Fruit fly (Drosophila melanogaster) whole organism, embryonic: ENCODE measurements around the gene Vm26Aa.

Experiments used
- CG12219 ChIP-seq: fragments of 200-800 bp; sonication (Bioruptor generic); optimal IDR thresholded peaks from 3 replicates; lab custom pipeline; 2018; ENCODE audit warnings: missing biosample characterization, mild to moderate bottlenecking, missing genetic modification characterization
- CG12299 ChIP-seq: fragments of 200-800 bp; sonication (Bioruptor generic); optimal IDR thresholded peaks from 2 replicates; lab custom pipeline; 2018; ENCODE audit warnings: missing biosample characterization, mild to moderate bottlenecking, missing genetic modification characterization
- CG13424 ChIP-seq: fragments of 200-800 bp; sonication (Bioruptor generic); optimal IDR thresholded peaks from 2 replicates; lab custom pipeline; 2019; ENCODE audit warnings: missing biosample characterization, mild to moderate bottlenecking, missing genetic modification characterization, moderate library complexity
- CG14860 ChIP-seq: fragments of 200-800 bp; sonication (Bioruptor generic); IDR thresholded peaks from 3 replicates; pipeline ENCODE4 v1.3.6; 2022; ENCODE audit warnings: missing biosample characterization, missing genetic modification characterization; ENCODE audit not compliant: partially characterized antibody
- CG1529 ChIP-seq: fragments of 200-800 bp; sonication (Bioruptor generic); optimal IDR thresholded peaks from 3 replicates; lab custom pipeline; 2018; ENCODE audit warnings: missing biosample characterization, missing genetic modification characterization
- CG18262 ChIP-seq: fragments of 200-800 bp; optimal IDR thresholded peaks from 3 replicates; lab custom pipeline; 2019; ENCODE audit warnings: missing biosample characterization, mild to moderate bottlenecking, missing genetic modification characterization, moderate library complexity
- CG2678 ChIP-seq: fragments of 200-800 bp; sonication (Bioruptor generic); optimal IDR thresholded peaks from 3 replicates; lab custom pipeline; 2019; ENCODE audit warnings: missing biosample characterization, mild to moderate bottlenecking, missing genetic modification characterization, moderate library complexity
- CG2712 ChIP-seq: fragments of 200-800 bp; optimal IDR thresholded peaks from 3 replicates; lab custom pipeline; 2019; ENCODE audit warnings: missing biosample characterization, mild to moderate bottlenecking, missing genetic modification characterization, moderate library complexity
- CG32532 ChIP-seq: fragments of 200-800 bp; sonication (Bioruptor generic); IDR thresholded peaks from 2 replicates; pipeline ENCODE4 v1.3.6; 2022; ENCODE audit warnings: missing biosample characterization, missing genetic modification characterization
- CG33557 ChIP-seq: fragments of 200-800 bp; sonication (Bioruptor generic); optimal IDR thresholded peaks from 2 replicates; lab custom pipeline; 2019; ENCODE audit warnings: missing biosample characterization, mild to moderate bottlenecking, missing genetic modification characterization, moderate library complexity
- CG34376 ChIP-seq: fragments of 200-800 bp; sonication (Bioruptor generic); optimal IDR thresholded peaks from 2 replicates; lab custom pipeline; 2018; ENCODE audit warnings: missing biosample characterization, mild to moderate bottlenecking, missing genetic modification characterization
- CG3726 ChIP-seq: fragments of 200-800 bp; sonication (Bioruptor generic); IDR thresholded peaks from 3 replicates; pipeline ENCODE4, ENCODE4 v1.3.6; 2022; ENCODE audit warnings: missing biosample characterization, missing genetic modification characterization
- CG8281 ChIP-seq: fragments of 200-800 bp; sonication (Bioruptor generic); optimal IDR thresholded peaks from 2 replicates; lab custom pipeline; 2018; ENCODE audit warnings: missing biosample characterization, mild to moderate bottlenecking, missing genetic modification characterization, moderate library complexity
- CkIIα-i1 ChIP-seq: fragments of 200-800 bp; sonication (Bioruptor generic); IDR thresholded peaks from 2 replicates; pipeline ENCODE4 v1.3.6; 2022; ENCODE audit warnings: missing biosample characterization, missing genetic modification characterization
- CrebB ChIP-seq: fragments of 200-800 bp; sonication (Bioruptor generic); optimal IDR thresholded peaks from 3 replicates; lab custom pipeline; 2018; ENCODE audit warnings: missing biosample characterization, mild to moderate bottlenecking, missing genetic modification characterization
- D ChIP-seq, 2 experiments: fragments of 200-800 bp in 1 of 2; fragments of >200 bp in 1 of 2; sonication (Bioruptor generic) in 1 of 2; optimal IDR thresholded peaks; 2 replicates in 1 of 2; 3 replicates in 1 of 2; lab custom pipeline; 2017; ENCODE audit warnings: mild to moderate bottlenecking in 1 of 2, missing biosample characterization in 1 of 2, missing genetic modification characterization in 1 of 2, missing genetic modification reagents in 1 of 2
- Dek ChIP-seq: fragments of 200-800 bp; sonication (Bioruptor generic); optimal IDR thresholded peaks from 3 replicates; lab custom pipeline; 2019; ENCODE audit warnings: missing biosample characterization, mild to moderate bottlenecking, missing genetic modification characterization, moderate library complexity
- Dref ChIP-seq: fragments of 200-800 bp; sonication (Bioruptor generic); IDR thresholded peaks from 2 replicates; pipeline ENCODE4 v1.3.6; 2022; ENCODE audit warnings: missing biosample characterization, missing genetic modification characterization
- Elba2 ChIP-seq: fragments of 200-800 bp; sonication (Bioruptor generic); optimal IDR thresholded peaks from 3 replicates; lab custom pipeline; 2016; ENCODE audit warnings: missing biosample characterization, missing genetic modification characterization
- Fer2 ChIP-seq: fragments of 200-800 bp; sonication (Bioruptor generic); optimal IDR thresholded peaks from 2 replicates; lab custom pipeline; 2018; ENCODE audit warnings: missing biosample characterization, mild to moderate bottlenecking, missing genetic modification characterization, moderate library complexity
- HLH4C ChIP-seq: fragments of 200-800 bp; sonication (Bioruptor generic); IDR thresholded peaks from 3 replicates; pipeline ENCODE4 v1.3.6; 2022; ENCODE audit warnings: missing biosample characterization, missing genetic modification characterization; ENCODE audit not compliant: partially characterized antibody
- Hand ChIP-seq: fragments of 200-800 bp; sonication (Bioruptor generic); optimal IDR thresholded peaks from 2 replicates; lab custom pipeline; 2017; ENCODE audit warnings: mild to moderate bottlenecking, missing biosample characterization, missing genetic modification reagents, missing genetic modification characterization
- Hey ChIP-seq: fragments of 200-800 bp; sonication (Bioruptor generic); optimal IDR thresholded peaks from 3 replicates; lab custom pipeline; 2018; ENCODE audit warnings: missing biosample characterization, mild to moderate bottlenecking, missing genetic modification characterization
- Mrtf ChIP-seq: fragments of 200-800 bp; sonication (Bioruptor generic); IDR thresholded peaks from 3 replicates; pipeline ENCODE4 v1.3.6; 2022; ENCODE audit warnings: missing biosample characterization, missing genetic modification characterization
- Side ChIP-seq: fragments of 200-800 bp; sonication (Bioruptor generic); optimal IDR thresholded peaks from 2 replicates; lab custom pipeline; 2016; ENCODE audit warnings: missing biosample characterization, missing genetic modification characterization
- Sry-β ChIP-seq: fragments of 200-800 bp; sonication (Bioruptor generic); optimal IDR thresholded peaks from 2 replicates; lab custom pipeline; 2018; ENCODE audit warnings: missing biosample characterization, mild to moderate bottlenecking, missing genetic modification characterization, moderate library complexity
- Xrp1 ChIP-seq: fragments of 200-800 bp; sonication (Bioruptor generic); IDR thresholded peaks from 2 replicates; pipeline ENCODE4 v1.3.6; 2022; ENCODE audit warnings: missing biosample characterization, missing genetic modification characterization
- YL-1 ChIP-seq: fragments of 200-800 bp; sonication (Bioruptor generic); optimal IDR thresholded peaks from 3 replicates; lab custom pipeline; 2017; ENCODE audit warnings: missing biosample characterization, mild to moderate bottlenecking, missing genetic modification characterization
- ac ChIP-seq: fragments of 200-800 bp; sonication (Bioruptor generic); optimal IDR thresholded peaks from 3 replicates; lab custom pipeline; 2017; ENCODE audit warnings: missing biosample characterization, mild to moderate bottlenecking, missing genetic modification characterization
- aop ChIP-seq: fragments of 200-800 bp; sonication (Bioruptor generic); IDR thresholded peaks from 2 replicates; pipeline ENCODE4 v1.3.6; 2022; ENCODE audit warnings: missing biosample characterization, missing genetic modification characterization
- ato ChIP-seq: fragments of 200-800 bp; sonication (Bioruptor generic); IDR thresholded peaks from 2 replicates; pipeline ENCODE4 v1.3.6; 2022; ENCODE audit warnings: missing biosample characterization, missing genetic modification characterization; ENCODE audit not compliant: partially characterized antibody
- br ChIP-seq: fragments of >200 bp; optimal IDR thresholded peaks from 2 replicates; lab custom pipeline; 2017
- cad ChIP-seq: fragments of >200 bp; optimal IDR thresholded peaks from 2 replicates; lab custom pipeline; 2017; ENCODE audit warnings: missing biosample characterization, missing genetic modification characterization
- cato ChIP-seq: fragments of 200-800 bp; sonication (Bioruptor generic); optimal IDR thresholded peaks from 2 replicates; lab custom pipeline; 2016; ENCODE audit warnings: missing biosample characterization, missing genetic modification characterization, borderline replicate concordance
- croc ChIP-seq: fragments of 200-800 bp; sonication (Bioruptor generic); conservative IDR thresholded peaks from 3 replicates; pipeline ENCODE4 v1.3.6; 2022; ENCODE audit warnings: missing biosample characterization, missing genetic modification characterization
- dysf ChIP-seq: fragments of 200-800 bp; sonication (Bioruptor generic); IDR thresholded peaks from 3 replicates; pipeline ENCODE4 v1.3.6; 2022; ENCODE audit warnings: missing biosample characterization, missing genetic modification characterization
- grn ChIP-seq: fragments of 200-800 bp; sonication (Bioruptor generic); optimal IDR thresholded peaks from 3 replicates; lab custom pipeline; 2017; ENCODE audit warnings: missing biosample characterization, missing genetic modification characterization
- hb ChIP-seq: fragments of 200-800 bp; sonication (Bioruptor generic); IDR thresholded peaks from 3 replicates; pipeline ENCODE4 v1.3.6; 2022; ENCODE audit warnings: missing biosample characterization, missing genetic modification characterization; ENCODE audit not compliant: partially characterized antibody
- insv ChIP-seq, 2 experiments: fragments of 200-800 bp; sonication (Bioruptor generic); optimal IDR thresholded peaks; 3 replicates each; lab custom pipeline; 2016 to 2018; ENCODE audit warnings: missing biosample characterization in 2 of 2, missing genetic modification characterization in 2 of 2
- klu ChIP-seq: fragments of 200-800 bp; sonication (Bioruptor generic); IDR thresholded peaks from 2 replicates; pipeline ENCODE4 v1.3.6; 2022; ENCODE audit warnings: missing biosample characterization, missing genetic modification characterization
- lola ChIP-seq, 3 experiments: fragments of >200 bp in 2 of 3; fragments of 200-800 bp in 1 of 3; sonication (Bioruptor generic) in 1 of 3; optimal IDR thresholded peaks; 2 replicates each; lab custom pipeline; 2017 to 2019; ENCODE audit warnings: missing biosample characterization in 3 of 3, missing genetic modification characterization in 3 of 3, mild to moderate bottlenecking in 1 of 3, moderate library complexity in 1 of 3
- prd ChIP-seq, 3 experiments: fragments of >200 bp in 2 of 3; fragments of 200-800 bp in 1 of 3; sonication (Bioruptor generic) in 1 of 3; optimal IDR thresholded peaks in 2 of 3; IDR thresholded peaks in 1 of 3; 2 replicates in 2 of 3; 3 replicates in 1 of 3; pipeline versions ENCODE4 v1.3.6 to Lab custom; 2017 to 2022; ENCODE audit warnings: missing biosample characterization in 1 of 3, missing genetic modification characterization in 1 of 3
- run ChIP-seq: fragments of 200-800 bp; sonication (Bioruptor generic); optimal IDR thresholded peaks from 3 replicates; lab custom pipeline; 2018; ENCODE audit warnings: missing biosample characterization, mild to moderate bottlenecking, missing genetic modification characterization
- wek ChIP-seq: fragments of 200-800 bp; sonication (Bioruptor generic); optimal IDR thresholded peaks from 3 replicates; lab custom pipeline; 2018; ENCODE audit warnings: missing biosample characterization, mild to moderate bottlenecking, missing genetic modification characterization, moderate library complexity

The Vm26Aa gene

DNA sequence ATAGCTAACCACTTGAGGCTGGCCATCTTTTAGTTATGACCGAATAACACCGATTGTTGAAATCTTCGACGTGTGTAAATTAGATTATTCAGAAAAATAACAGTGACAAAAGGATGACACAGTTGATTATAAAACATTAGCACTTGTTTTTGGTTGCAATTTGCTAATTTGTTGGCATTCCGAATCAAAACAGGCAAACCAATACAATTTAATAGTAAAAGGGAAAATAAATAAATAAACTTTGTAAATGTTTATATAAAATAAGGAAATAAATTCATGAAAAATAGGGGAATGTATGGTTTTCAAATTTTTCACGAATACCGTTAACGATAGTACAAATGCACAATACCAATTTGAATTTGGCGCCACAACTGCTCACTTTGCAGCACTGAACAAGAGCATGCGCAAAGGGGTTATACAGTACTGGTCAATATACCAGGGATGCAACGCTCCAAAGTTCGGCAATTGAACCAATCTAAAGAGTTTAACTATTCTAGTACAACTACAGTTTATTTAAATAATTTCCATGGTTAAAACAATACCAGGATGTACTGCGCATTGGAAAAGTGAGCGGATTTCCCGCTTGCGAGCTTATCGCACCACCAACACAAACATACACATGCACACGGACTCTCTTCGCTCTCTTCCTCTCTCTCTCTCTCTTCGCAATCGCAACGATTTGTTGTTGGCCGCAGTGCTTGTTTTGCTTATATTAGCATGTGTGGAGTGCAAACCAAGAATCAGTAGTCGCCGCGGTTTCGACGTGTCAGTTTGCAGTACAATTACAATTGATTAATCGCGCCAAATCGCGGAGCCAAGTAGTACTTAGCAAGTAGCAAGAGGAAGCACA, 16.7 kb downstream of the Vm26Aa start, which contains the start of the genes Sfp26Ad and Gpdh1 (continued):
- peak; percentile 66 for TF ChIP-seq CG13424
- peak; percentile 41 for TF ChIP-seq CG1529 (GFP tag; lab: Kevin White, UChicago)
- TF ChIP-seq CG3726 (GFP tag; lab: Robert Waterston, UW): 0 out of 3 replicates have a peak, but pooled peaks have one; percentile 4
- peak; percentile 15; the same call in 1 of the 2 replicates for TF ChIP-seq ato (GFP tag; lab: Robert Waterston, UW)
- peak in 1 of 3 experiments; percentile 40 for TF ChIP-seq lola (GFP tag; optimal IDR thresholded peaks at IDR 0.05; lab: Kevin White, UChicago)
- TF ChIP-seq Hand (GFP tag; lab: Kevin White, UChicago): peak; percentile 62
- peak; percentile 40 for TF ChIP-seq run (tag; lab: Kevin White, UChicago)
- peak; percentile 64 for TF ChIP-seq CG12299 (tag; lab: Kevin White, UChicago)
- no peak for TF ChIP-seq CkIIα-i1 (GFP tag; lab: Robert Waterston, UW)
- TF ChIP-seq br (lab: Kevin White, UChicago): no peak
- TF ChIP-seq HLH4C (GFP tag; lab: Robert Waterston, UW): peak; percentile 44; the same call in 2 of the 3 replicates
- TF ChIP-seq Dref (GFP tag; lab: Robert Waterston, UW): peak; percentile 48; the same call in 1 of the 2 replicates
- TF ChIP-seq croc (GFP tag; lab: Robert Waterston, UW): 0 out of 3 replicates have a peak, but pooled peaks have one; percentile 17
- TF ChIP-seq prd (optimal IDR thresholded peaks at IDR 0.05; lab: Kevin White, UChicago): no peak
- peak; percentile 74 for TF ChIP-seq prd (GFP tag; IDR thresholded peaks at IDR 0.05; lab: Robert Waterston, UW)
- peak; percentile 15 for TF ChIP-seq CrebB (tag; lab: Kevin White, UChicago)
- peak; percentile 23 for TF ChIP-seq CG12219
- peak; percentile 79 for TF ChIP-seq CG34376 (GFP tag; lab: Kevin White, UChicago)
- peak; percentile 42 for TF ChIP-seq Dek (tag; lab: Kevin White, UChicago)
- TF ChIP-seq grn: peak; percentile 43
- no peak for TF ChIP-seq hb

DNA sequence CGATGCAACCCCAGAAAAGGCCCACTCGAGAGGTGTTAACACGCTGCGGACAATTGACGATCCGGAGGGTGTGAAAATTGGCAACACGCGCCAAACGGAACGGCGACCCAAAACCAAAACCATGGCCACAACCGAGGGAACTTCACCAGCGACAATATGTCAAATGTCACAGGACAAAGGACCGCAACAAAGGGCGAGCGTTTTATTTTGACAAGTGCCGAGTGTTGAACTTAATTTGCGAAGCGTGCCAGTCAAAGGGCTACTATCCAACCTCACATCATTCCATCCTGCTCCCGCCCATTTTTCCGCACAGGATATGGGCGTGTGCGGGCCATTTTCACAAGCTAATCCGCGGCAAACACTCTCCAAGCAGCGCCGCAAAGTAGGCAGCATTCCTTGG, 32.8 kb downstream of the Vm26Aa start:
- TF ChIP-seq Sry-β (no peak), CG8281 (tag; lab: Kevin White, UChicago) (no peak), Mrtf (GFP tag; lab: Robert Waterston, UW) (peak; percentile 14; the same call in 1 of the 3 replicates), wek (GFP tag; lab: Kevin White, UChicago) (no peak), YL-1 (GFP tag; lab: Kevin White, UChicago) (no peak), Hey (tag; lab: Kevin White, UChicago) (peak; percentile 81), Side (no peak), Fer2 (tag; lab: Kevin White, UChicago) (no peak), CG18262 (tag; lab: Kevin White, UChicago) (no peak), ac (GFP tag; lab: Kevin White, UChicago) (no peak), CG14860 (no peak), Xrp1 (GFP tag; lab: Robert Waterston, UW) (no peak), klu (GFP tag; lab: Robert Waterston, UW) (no peak), CG2678 (tag; lab: Kevin White, UChicago) (no peak), cad (GFP tag; lab: Kevin White, UChicago) (no peak), Elba2 (GFP tag; lab: Kevin White, UChicago) (no peak), CG32532 (no peak), cato (no peak), CG33557 (GFP tag; lab: Kevin White, UChicago) (no peak), aop (GFP tag; lab: Robert Waterston, UW) (no peak), insv (GFP tag; optimal IDR thresholded peaks at IDR 0.05; lab: Kevin White, UChicago) (no peak), dysf (GFP tag; lab: Robert Waterston, UW) (0 out of 3 replicates have a peak, but pooled peaks have one; percentile 5), D (optimal IDR thresholded peaks at IDR 0.05; lab: Kevin White, UChicago) (no peak), D (GFP tag; optimal IDR thresholded peaks at IDR 0.05; lab: Kevin White, UChicago) (peak; percentile 60), CG2712 (tag; lab: Kevin White, UChicago) (no peak)
- TF ChIP-seq, all 482 proteins: peak for 4
